Worm (Caenorhabditis elegans): Measurements from ENCODE around the gene nhr-119.

- no peak for TF ChIP-seq ztf-18 (tag; optimal IDR thresholded peaks at IDR 0.05)
- no peak for TF ChIP-seq attf-6 (GFP tag; IDR thresholded peaks at IDR 0.05)
- no peak for TF ChIP-seq rec-8 (tag; optimal IDR thresholded peaks at IDR 0.05)
- TF ChIP-seq nhr-80 (tag; optimal IDR thresholded peaks at IDR 0.05): no peak
- no peak for TF ChIP-seq madf-6 (GFP tag; IDR thresholded peaks at IDR 0.05)
- TF ChIP-seq pha-4 (tag; optimal IDR thresholded peaks at IDR 0.05): no peak
Measured at ce11 chrII:2780804-2781203, 19.6 kb downstream of the nhr-119 start.
